Worm (Caenorhabditis elegans) whole organism, young adult: ENCODE measurements around the gene Y45G12B.3.

ENCODE experiments used
- F52B5.7 ChIP-seq: sonication (generic microtip); optimal IDR thresholded peaks from 2 replicates; lab custom pipeline; 2016; ENCODE audit warnings: mild to moderate bottlenecking, missing genetic modification characterization, missing compliant biosample characterization
- ama-1 ChIP-seq, 3 experiments: fragments of 150-350 bp in 1 of 3; sonication (generic microtip) in 2 of 3; optimal IDR thresholded peaks; 2 replicates each; lab custom pipeline; 2014 to 2018; ENCODE audit warnings: missing biosample characterization in 2 of 3, missing genetic modification characterization in 2 of 3, missing genetic modification reagents in 2 of 3
- ets-4 ChIP-seq: fragments of 200-800 bp; sonication (Bioruptor generic); optimal IDR thresholded peaks from 2 replicates; lab custom pipeline; 2018; ENCODE audit warnings: mild to moderate bottlenecking, missing genetic modification characterization, missing compliant biosample characterization
- lin-26 ChIP-seq: fragments of 200-800 bp; sonication (Bioruptor generic); IDR thresholded peaks from 2 replicates; pipeline ENCODE4 v1.3.6; 2022; ENCODE audit warnings: missing genetic modification reagents, missing genetic modification characterization, missing compliant biosample characterization
- madf-10 ChIP-seq: sonication (generic microtip); optimal IDR thresholded peaks from 2 replicates; lab custom pipeline; 2016; ENCODE audit warnings: mild to moderate bottlenecking, missing genetic modification characterization, missing compliant biosample characterization
- madf-8 ChIP-seq: fragments of 200-800 bp; sonication (Bioruptor generic); conservative IDR thresholded peaks from 2 replicates; pipeline ENCODE4 v1.3.6; 2022; ENCODE audit warnings: missing genetic modification reagents, missing genetic modification characterization, missing compliant biosample characterization
- mes-4 ChIP-seq: sonication (generic microtip); optimal IDR thresholded peaks from 2 replicates; lab custom pipeline; 2016; ENCODE audit warnings: missing genotype, missing genetic modification characterization, missing compliant biosample characterization
- nfya-1 ChIP-seq: sonication (generic microtip); optimal IDR thresholded peaks from 2 replicates; lab custom pipeline; 2017; ENCODE audit warnings: antibody characterized with exemption, missing compliant biosample characterization, missing genetic modification characterization, borderline replicate concordance; ENCODE audit not compliant: insufficient read depth
- nfya-2 ChIP-seq: fragments of 200-800 bp; sonication (Bioruptor generic); IDR thresholded peaks from 2 replicates; pipeline ENCODE4 v1.3.6; 2022; ENCODE audit warnings: missing genetic modification reagents, missing genetic modification characterization, missing compliant biosample characterization
- nfyb-1 ChIP-seq: fragments of 200-800 bp; sonication (Bioruptor generic); IDR thresholded peaks from 2 replicates; pipeline ENCODE4 v1.3.6; 2022; ENCODE audit warnings: missing genetic modification reagents, missing genetic modification characterization, missing compliant biosample characterization
- nhr-90 ChIP-seq: sonication (generic microtip); optimal IDR thresholded peaks from 2 replicates; lab custom pipeline; 2016; ENCODE audit warnings: missing genotype, mild to moderate bottlenecking, missing genetic modification characterization, missing compliant biosample characterization
- pha-4 ChIP-seq: fragments of 150-350 bp; sonication (generic microtip); optimal IDR thresholded peaks from 2 replicates; lab custom pipeline; 2014; ENCODE audit warnings: missing biosample characterization, missing genetic modification reagents, missing genetic modification characterization
- ztf-28 ChIP-seq: fragments of 200-800 bp; sonication (Bioruptor generic); IDR thresholded peaks from 2 replicates; pipeline ENCODE4 v1.3.6; 2022; ENCODE audit warnings: missing genetic modification reagents, missing genetic modification characterization, missing compliant biosample characterization
- ztf-6 ChIP-seq: fragments of 200-800 bp; sonication (Bioruptor generic); IDR thresholded peaks from 2 replicates; pipeline ENCODE4 v1.3.6; 2022; ENCODE audit warnings: missing genetic modification reagents, missing genetic modification characterization, missing compliant biosample characterization

DNA sequence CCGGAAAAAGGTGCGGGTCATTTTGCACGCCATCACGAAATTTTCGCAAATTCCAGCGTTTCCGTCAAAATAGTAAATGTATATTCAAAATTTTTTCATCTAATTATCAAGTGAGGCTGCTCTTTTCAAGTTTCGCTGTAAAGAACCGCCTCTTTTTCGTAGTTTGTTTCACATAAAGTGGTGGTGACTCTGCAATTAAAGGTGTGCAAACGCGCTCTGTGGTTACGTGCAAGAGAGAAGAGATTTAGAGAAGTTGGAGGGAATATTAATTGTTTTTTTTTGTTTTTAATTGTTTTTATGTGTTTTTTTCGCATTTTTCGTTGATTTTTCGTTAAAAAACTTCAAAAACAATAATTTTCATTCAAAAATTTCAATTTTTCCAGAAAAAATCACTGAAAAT, 23.5 kb downstream of the Y45G12B.3 start, which contains the start of gene W02G9.3:
- TF ChIP-seq lin-26 (no peak), nhr-90 (tag; lab: Kevin White, UChicago) (no peak), ztf-28 (GFP tag; lab: Robert Waterston, UW) (no peak), nfya-2 (no peak), ama-1 (optimal IDR thresholded peaks at IDR 0.05; lab: Kevin White, UChicago) (no peak), ama-1 (GFP tag; optimal IDR thresholded peaks at IDR 0.05; lab: Kevin White, UChicago) (no peak), nfya-1 (tag; lab: Kevin White, UChicago) (no peak), madf-10 (tag; lab: Kevin White, UChicago) (no peak), ets-4 (GFP tag; lab: Kevin White, UChicago) (no peak), F52B5.7 (tag; lab: Kevin White, UChicago) (no peak), pha-4 (no peak), nfyb-1 (GFP tag; lab: Robert Waterston, UW) (no peak), ztf-6 (GFP tag; lab: Robert Waterston, UW) (no peak), madf-8 (GFP tag; lab: Robert Waterston, UW) (no peak), mes-4 (tag; lab: Kevin White, UChicago) (no peak)
